Worm (Caenorhabditis elegans) whole organism, early embryonic: ENCODE data around the gene C50C3.5.

Experiments used
- B0310.2 ChIP-seq: sonication (generic microtip); optimal IDR thresholded peaks from 2 replicates; lab custom pipeline; 2016; ENCODE audit warnings: mild to moderate bottlenecking, missing genetic modification characterization, missing compliant biosample characterization
- F13C5.2 ChIP-seq: sonication (generic microtip); optimal IDR thresholded peaks from 2 replicates; lab custom pipeline; 2017; ENCODE audit warnings: mild to moderate bottlenecking, missing genetic modification characterization, inconsistent platforms, missing compliant biosample characterization
- aly-1 ChIP-seq: sonication (generic microtip); optimal IDR thresholded peaks from 2 replicates; lab custom pipeline; 2016; ENCODE audit warnings: missing genetic modification characterization, missing compliant biosample characterization
- ama-1 ChIP-seq: fragments of 150-350 bp; optimal IDR thresholded peaks from 2 replicates; lab custom pipeline; 2014
- ceh-13 ChIP-seq: fragments of 200-800 bp; sonication (Bioruptor generic); optimal IDR thresholded peaks from 2 replicates; lab custom pipeline; 2018; ENCODE audit warnings: mild to moderate bottlenecking, missing genetic modification characterization, missing compliant biosample characterization
- ceh-36 ChIP-seq: sonication (generic microtip); optimal IDR thresholded peaks from 2 replicates; lab custom pipeline; 2016; ENCODE audit warnings: missing genetic modification characterization, inconsistent platforms, missing compliant biosample characterization
- ets-7 ChIP-seq: sonication (generic microtip); optimal IDR thresholded peaks from 2 replicates; lab custom pipeline; 2016; ENCODE audit warnings: missing genotype, missing genetic modification characterization, missing compliant biosample characterization
- flt-1 ChIP-seq: fragments of 200-800 bp; sonication (Bioruptor generic); IDR thresholded peaks from 2 replicates; pipeline ENCODE4 v1.3.6; 2022; ENCODE audit warnings: missing genetic modification characterization, missing compliant biosample characterization
- hmbx-1 ChIP-seq: sonication (generic microtip); optimal IDR thresholded peaks from 2 replicates; lab custom pipeline; 2016; ENCODE audit warnings: mild to moderate bottlenecking, missing genetic modification characterization, missing compliant biosample characterization
- hmg-4 ChIP-seq: fragments of 200-800 bp; sonication (Bioruptor generic); optimal IDR thresholded peaks from 2 replicates; lab custom pipeline; 2018; ENCODE audit warnings: mild to moderate bottlenecking, missing genetic modification characterization, missing compliant biosample characterization
- hnd-1 ChIP-seq: sonication (generic microtip); optimal IDR thresholded peaks from 2 replicates; lab custom pipeline; 2016; ENCODE audit warnings: missing genetic modification characterization, missing compliant biosample characterization
- pes-1 ChIP-seq: fragments of 200-800 bp; sonication (Bioruptor generic); IDR thresholded peaks from 2 replicates; pipeline ENCODE4 v1.3.6; 2022; ENCODE audit warnings: missing genetic modification reagents, missing genetic modification characterization, missing compliant biosample characterization
- scrt-1 ChIP-seq: fragments of 200-800 bp; sonication (Bioruptor generic); IDR thresholded peaks from 2 replicates; pipeline ENCODE4 v1.3.6; 2022; ENCODE audit warnings: missing genetic modification characterization, missing compliant biosample characterization
- sea-1 ChIP-seq: fragments of 200-800 bp; sonication (Bioruptor generic); conservative IDR thresholded peaks from 2 replicates; pipeline ENCODE4 v1.3.6; 2022; ENCODE audit warnings: missing genetic modification characterization, missing compliant biosample characterization
- tbx-11 ChIP-seq: fragments of 200-800 bp; sonication (Bioruptor generic); IDR thresholded peaks from 2 replicates; pipeline ENCODE4 v1.3.6; 2022; ENCODE audit warnings: missing genetic modification characterization, missing compliant biosample characterization
- tbx-37 ChIP-seq: fragments of 200-800 bp; sonication (Bioruptor generic); conservative IDR thresholded peaks from 2 replicates; pipeline ENCODE4 v1.3.6; 2022; ENCODE audit warnings: missing genetic modification reagents, missing genetic modification characterization, missing compliant biosample characterization
- tra-4 ChIP-seq: sonication (generic microtip); optimal IDR thresholded peaks from 2 replicates; lab custom pipeline; 2017; ENCODE audit warnings: missing genetic modification characterization, missing compliant biosample characterization

Gene C50C3.5

ce11 chrIII:8144574-8145065 lies 34.4 kb upstream of the C50C3.5 start, which contains the start of the genes C14B9.8 and mrpl-18:
TSS of gene C14B9.8 (minus strand) at chrIII:8144629.
TSS of gene mrpl-18 (plus strand) at chrIII:8145015.
- TF ChIP-seq hmbx-1, result no peak
- no peak for TF ChIP-seq F13C5.2 (tag; lab: Kevin White, UChicago)
- peak; percentile 38 for TF ChIP-seq ets-7 (tag; lab: Kevin White, UChicago)
- no peak for TF ChIP-seq scrt-1 (GFP tag; lab: Robert Waterston, UW)
- TF ChIP-seq sea-1 (GFP tag; lab: Robert Waterston, UW), result no peak
- TF ChIP-seq ceh-36 (tag; lab: Kevin White, UChicago), result no peak
- TF ChIP-seq aly-1, result no peak
- peak; percentile 74 for TF ChIP-seq tbx-37 (GFP tag; lab: Robert Waterston, UW)

- TF ChIP-seq F13C5.2 (tag; lab: Kevin White, UChicago), result no peak
These were observed 33.1 kb upstream of the C50C3.5 start for ce11 chrIII:8145971-8146370.

ce11 chrIII:8148751-8149150 lies 30.3 kb upstream of the C50C3.5 start, which contains the start of gene D2007.2:
TSS of gene D2007.2 (plus strand) at chrIII:8148963.
- TF ChIP-seq ceh-36 (tag; lab: Kevin White, UChicago) (no peak), flt-1 (GFP tag; lab: Robert Waterston, UW) (no peak), aly-1 (no peak)

ce11 chrIII:8154423-8154822 lies 24.6 kb upstream of the C50C3.5 start:
- TF ChIP-seq pes-1 (GFP tag; lab: Robert Waterston, UW), result no peak
- no peak for TF ChIP-seq flt-1 (GFP tag; lab: Robert Waterston, UW)
- no peak for TF ChIP-seq ets-7 (tag; lab: Kevin White, UChicago)
- no peak for TF ChIP-seq B0310.2 (tag; lab: Kevin White, UChicago)
- no peak for TF ChIP-seq ceh-36 (tag; lab: Kevin White, UChicago)
- TF ChIP-seq aly-1, result no peak
- no peak for TF ChIP-seq scrt-1 (GFP tag; lab: Robert Waterston, UW)
- no peak for TF ChIP-seq F13C5.2 (tag; lab: Kevin White, UChicago)
- TF ChIP-seq hmbx-1, result no peak
- TF ChIP-seq hnd-1, result no peak
- no peak for TF ChIP-seq sea-1 (GFP tag; lab: Robert Waterston, UW)
- TF ChIP-seq ceh-13 (GFP tag; lab: Kevin White, UChicago), result no peak
- TF ChIP-seq tra-4, result no peak
- no peak for TF ChIP-seq ama-1 (lab: Kevin White, UChicago)
- TF ChIP-seq tbx-11 (GFP tag; lab: Robert Waterston, UW), result no peak

ce11 chrIII:8155166-8155565 lies 23.9 kb upstream of the C50C3.5 start, which contains the start of gene D2007.1:
TSS of gene D2007.1 (plus strand) at chrIII:8155466.
- TF ChIP-seq tra-4, result no peak
- no peak for TF ChIP-seq tbx-37 (GFP tag; lab: Robert Waterston, UW)
- no peak for TF ChIP-seq hmg-4
- TF ChIP-seq B0310.2 (tag; lab: Kevin White, UChicago), result no peak
- no peak for TF ChIP-seq tbx-11 (GFP tag; lab: Robert Waterston, UW)
- no peak for TF ChIP-seq flt-1 (GFP tag; lab: Robert Waterston, UW)
- TF ChIP-seq hnd-1, result no peak
- TF ChIP-seq scrt-1 (GFP tag; lab: Robert Waterston, UW), result no peak
- no peak for TF ChIP-seq ceh-36 (tag; lab: Kevin White, UChicago)
- no peak for TF ChIP-seq ceh-13 (GFP tag; lab: Kevin White, UChicago)
- TF ChIP-seq ama-1 (lab: Kevin White, UChicago), result no peak
- no peak for TF ChIP-seq F13C5.2 (tag; lab: Kevin White, UChicago)
- no peak for TF ChIP-seq hmbx-1

ce11 chrIII:8158140-8158786 lies 20.8 kb upstream of the C50C3.5 start, which contains the start of gene atg-13:
TSS of gene atg-13 (minus strand) at chrIII:8158190.
- TF ChIP-seq tra-4 (no peak), ets-7 (tag; lab: Kevin White, UChicago) (no peak), B0310.2 (tag; lab: Kevin White, UChicago) (no peak), ama-1 (lab: Kevin White, UChicago) (no peak), ceh-36 (tag; lab: Kevin White, UChicago) (no peak), scrt-1 (GFP tag; lab: Robert Waterston, UW) (no peak), ceh-13 (GFP tag; lab: Kevin White, UChicago) (no peak), hmbx-1 (no peak), sea-1 (GFP tag; lab: Robert Waterston, UW) (no peak), F13C5.2 (tag; lab: Kevin White, UChicago) (no peak), pes-1 (GFP tag; lab: Robert Waterston, UW) (no peak), tbx-37 (GFP tag; lab: Robert Waterston, UW) (no peak), tbx-11 (GFP tag; lab: Robert Waterston, UW) (no peak), flt-1 (GFP tag; lab: Robert Waterston, UW) (no peak), hnd-1 (no peak)

- no peak for TF ChIP-seq hnd-1
These were observed 17.8 kb upstream of the C50C3.5 start, which contains the start of gene inpp-5K for ce11 chrIII:8161238-8161637. TSS of gene inpp-5K (minus strand) at chrIII:8161338.

- TF ChIP-seq flt-1 (GFP tag; lab: Robert Waterston, UW) (no peak), hmbx-1 (no peak), F13C5.2 (tag; lab: Kevin White, UChicago) (no peak), scrt-1 (GFP tag; lab: Robert Waterston, UW) (no peak), hmg-4 (no peak), sea-1 (GFP tag; lab: Robert Waterston, UW) (no peak), pes-1 (GFP tag; lab: Robert Waterston, UW) (no peak), ets-7 (tag; lab: Kevin White, UChicago) (no peak), tbx-11 (GFP tag; lab: Robert Waterston, UW) (no peak), tra-4 (no peak), hnd-1 (no peak), ama-1 (lab: Kevin White, UChicago) (no peak), ceh-13 (GFP tag; lab: Kevin White, UChicago) (no peak), aly-1 (no peak)
These were observed 15.7 kb upstream of the C50C3.5 start, which contains the start of gene bath-42 for ce11 chrIII:8163283-8163682. TSS of gene bath-42 (minus strand) at chrIII:8163383.
